Fruit fly (Drosophila melanogaster) whole organism, embryonic: ENCODE data around the gene stv.

ENCODE experiments used
- Bteb2 ChIP-seq: fragments of 200-800 bp; sonication (Bioruptor generic); optimal IDR thresholded peaks from 2 replicates; lab custom pipeline; 2016; ENCODE audit warnings: missing biosample characterization, missing genetic modification characterization
- CG1024 ChIP-seq: fragments of 200-800 bp; sonication (Bioruptor generic); IDR thresholded peaks from 2 replicates; pipeline ENCODE4 v1.3.6; 2022; ENCODE audit warnings: missing biosample characterization, missing genetic modification characterization
- CG11247 ChIP-seq: fragments of 200-800 bp; sonication (Bioruptor generic); IDR thresholded peaks from 2 replicates; pipeline ENCODE4 v1.3.6; 2022; ENCODE audit warnings: missing biosample characterization, missing genetic modification characterization
- CG12219 ChIP-seq: fragments of 200-800 bp; sonication (Bioruptor generic); optimal IDR thresholded peaks from 3 replicates; lab custom pipeline; 2018; ENCODE audit warnings: missing biosample characterization, mild to moderate bottlenecking, missing genetic modification characterization
- CG13287 ChIP-seq: fragments of 200-800 bp; sonication (Bioruptor generic); IDR thresholded peaks from 2 replicates; pipeline ENCODE4 v1.3.6; 2022; ENCODE audit warnings: missing biosample characterization, missing genetic modification characterization; ENCODE audit not compliant: partially characterized antibody
- CG14050 ChIP-seq: fragments of 200-800 bp; sonication (Bioruptor generic); IDR thresholded peaks from 3 replicates; pipeline ENCODE4 v1.3.6; 2022; ENCODE audit warnings: missing biosample characterization, missing genetic modification characterization
- CG14965 ChIP-seq: fragments of 200-800 bp; sonication (Bioruptor generic); optimal IDR thresholded peaks from 2 replicates; lab custom pipeline; 2016; ENCODE audit warnings: missing biosample characterization, missing genetic modification characterization, borderline replicate concordance
- CG17385 ChIP-seq: fragments of 200-800 bp; sonication (Bioruptor generic); optimal IDR thresholded peaks from 3 replicates; lab custom pipeline; 2018; ENCODE audit warnings: missing biosample characterization, mild to moderate bottlenecking, missing genetic modification characterization
- CG17612 ChIP-seq: fragments of 200-800 bp; sonication (Bioruptor generic); IDR thresholded peaks from 2 replicates; pipeline ENCODE4 v1.3.6; 2022; ENCODE audit warnings: missing biosample characterization, missing genetic modification characterization
- CG2202 ChIP-seq: fragments of 200-800 bp; sonication (Bioruptor generic); optimal IDR thresholded peaks from 2 replicates; lab custom pipeline; 2018; ENCODE audit warnings: missing biosample characterization, mild to moderate bottlenecking, missing genetic modification characterization
- CG3281 ChIP-seq: fragments of 200-800 bp; sonication (Bioruptor generic); optimal IDR thresholded peaks from 3 replicates; lab custom pipeline; 2017; ENCODE audit warnings: missing biosample characterization, mild to moderate bottlenecking, missing genetic modification characterization
- CG4328 ChIP-seq: fragments of 200-800 bp; sonication (Bioruptor generic); optimal IDR thresholded peaks from 3 replicates; lab custom pipeline; 2017; ENCODE audit warnings: missing biosample characterization, missing genetic modification reagents, missing genetic modification characterization
- CG6689 ChIP-seq: fragments of 200-800 bp; sonication (Bioruptor generic); IDR thresholded peaks from 2 replicates; pipeline ENCODE4 v1.3.6; 2022; ENCODE audit warnings: missing biosample characterization, missing genetic modification characterization
- CG7745 ChIP-seq: fragments of 200-800 bp; sonication (Bioruptor generic); optimal IDR thresholded peaks from 2 replicates; lab custom pipeline; 2018; ENCODE audit warnings: missing biosample characterization, mild to moderate bottlenecking, missing genetic modification characterization, moderate library complexity
- CG8089 ChIP-seq: fragments of 200-800 bp; sonication (Bioruptor generic); optimal IDR thresholded peaks from 3 replicates; lab custom pipeline; 2016; ENCODE audit warnings: missing biosample characterization, missing genetic modification characterization
- CG8359 ChIP-seq: fragments of 200-800 bp; sonication (Bioruptor generic); optimal IDR thresholded peaks from 2 replicates; lab custom pipeline; 2017; ENCODE audit warnings: missing biosample characterization, mild to moderate bottlenecking, missing genetic modification characterization, borderline replicate concordance
- CG8478 ChIP-seq: fragments of >200 bp; optimal IDR thresholded peaks from 2 replicates; lab custom pipeline; 2018
- CG9876 ChIP-seq: fragments of 200-800 bp; sonication (Bioruptor generic); optimal IDR thresholded peaks from 2 replicates; lab custom pipeline; 2016; ENCODE audit warnings: missing biosample characterization, missing genetic modification characterization
- Chrac-16 ChIP-seq: fragments of 200-800 bp; sonication (Bioruptor generic); optimal IDR thresholded peaks from 3 replicates; lab custom pipeline; 2016; ENCODE audit warnings: missing biosample characterization, missing genetic modification characterization
- CrebB ChIP-seq: fragments of 200-800 bp; sonication (Bioruptor generic); optimal IDR thresholded peaks from 3 replicates; lab custom pipeline; 2018; ENCODE audit warnings: missing biosample characterization, mild to moderate bottlenecking, missing genetic modification characterization
- Deaf1 ChIP-seq: fragments of 200-800 bp; optimal IDR thresholded peaks from 3 replicates; lab custom pipeline; 2019; ENCODE audit warnings: missing biosample characterization, mild to moderate bottlenecking, missing genetic modification characterization, moderate library complexity
- Dip2 ChIP-seq: fragments of 200-800 bp; sonication (Bioruptor generic); IDR thresholded peaks from 2 replicates; pipeline ENCODE4 v1.3.6; 2022; ENCODE audit warnings: missing biosample characterization, missing genetic modification characterization
- E2f1 ChIP-seq: fragments of 200-800 bp; sonication (Bioruptor generic); IDR thresholded peaks from 2 replicates; pipeline ENCODE4 v1.3.6; 2022; ENCODE audit warnings: missing biosample characterization, missing genetic modification characterization
- ERR ChIP-seq: fragments of 200-800 bp; sonication (Bioruptor generic); optimal IDR thresholded peaks from 2 replicates; lab custom pipeline; 2016; ENCODE audit warnings: missing biosample characterization, missing genetic modification characterization
- Gug ChIP-seq: fragments of 200-800 bp; sonication (Bioruptor generic); IDR thresholded peaks from 4 replicates; pipeline ENCODE4 v1.3.6; 2022; ENCODE audit warnings: missing biosample characterization, missing genetic modification characterization
- Jarid2 ChIP-seq: fragments of 200-800 bp; sonication (Bioruptor generic); optimal IDR thresholded peaks from 3 replicates; lab custom pipeline; 2017; ENCODE audit warnings: mild to moderate bottlenecking, missing biosample characterization, missing genetic modification reagents, missing genetic modification characterization
- MBD-R2 ChIP-seq: fragments of 200-800 bp; sonication (Bioruptor generic); IDR thresholded peaks from 2 replicates; pipeline ENCODE4 v1.3.6; 2022; ENCODE audit warnings: missing biosample characterization, missing genetic modification characterization
- Mad ChIP-seq: fragments of 200-800 bp; sonication (Bioruptor generic); optimal IDR thresholded peaks from 2 replicates; lab custom pipeline; 2016; ENCODE audit warnings: missing biosample characterization, missing genetic modification characterization
- Med ChIP-seq: fragments of 200-800 bp; sonication (Bioruptor generic); peaks from one replicate; lab custom pipeline; 2016; ENCODE audit warnings: missing biosample characterization, missing genetic modification characterization, mild to moderate bottlenecking, inconsistent platforms, moderate library complexity
- Neu2 ChIP-seq: fragments of 200-800 bp; sonication (Bioruptor generic); optimal IDR thresholded peaks from 3 replicates; lab custom pipeline; 2016; ENCODE audit warnings: missing biosample characterization, missing genetic modification characterization, borderline replicate concordance
- Nf-YA ChIP-seq: fragments of 200-800 bp; sonication (Bioruptor generic); IDR thresholded peaks from 2 replicates; pipeline ENCODE4 v1.3.6; 2022; ENCODE audit warnings: missing biosample characterization, missing genetic modification characterization
- Sry-δ ChIP-seq: fragments of 200-800 bp; sonication (Bioruptor generic); optimal IDR thresholded peaks from 2 replicates; lab custom pipeline; 2016; ENCODE audit warnings: missing biosample characterization, missing genetic modification characterization
- Usf ChIP-seq: fragments of 200-800 bp; sonication (Bioruptor generic); optimal IDR thresholded peaks from 2 replicates; lab custom pipeline; 2017; ENCODE audit warnings: missing genotype, missing biosample characterization, missing genetic modification characterization
- ac ChIP-seq: fragments of 200-800 bp; sonication (Bioruptor generic); optimal IDR thresholded peaks from 3 replicates; lab custom pipeline; 2017; ENCODE audit warnings: missing biosample characterization, mild to moderate bottlenecking, missing genetic modification characterization
- cato ChIP-seq: fragments of 200-800 bp; sonication (Bioruptor generic); optimal IDR thresholded peaks from 2 replicates; lab custom pipeline; 2016; ENCODE audit warnings: missing biosample characterization, missing genetic modification characterization, borderline replicate concordance
- chinmo ChIP-seq: fragments of 200-800 bp; sonication (Bioruptor generic); IDR thresholded peaks from 4 replicates; pipeline ENCODE4 v1.3.6; 2022; ENCODE audit warnings: missing biosample characterization, missing genetic modification characterization; ENCODE audit not compliant: partially characterized antibody
- en ChIP-seq: fragments of 200-800 bp; sonication (Bioruptor generic); optimal IDR thresholded peaks from 2 replicates; lab custom pipeline; 2016; ENCODE audit warnings: missing biosample characterization, missing genetic modification characterization
- fru ChIP-seq: fragments of >200 bp; optimal IDR thresholded peaks from 2 replicates; lab custom pipeline; 2017
- gem ChIP-seq: fragments of 200-800 bp; sonication (Bioruptor generic); optimal IDR thresholded peaks from 2 replicates; lab custom pipeline; 2019; ENCODE audit warnings: missing biosample characterization, mild to moderate bottlenecking, missing genetic modification characterization, moderate library complexity
- jumu ChIP-seq: fragments of 200-800 bp; sonication (Bioruptor generic); optimal IDR thresholded peaks from 3 replicates; lab custom pipeline; 2016; ENCODE audit warnings: missing biosample characterization, missing genetic modification characterization
- mirr ChIP-seq: fragments of 200-800 bp; sonication (Bioruptor generic); optimal IDR thresholded peaks from 3 replicates; lab custom pipeline; 2018; ENCODE audit warnings: missing biosample characterization, mild to moderate bottlenecking, missing genetic modification characterization
- mld ChIP-seq: fragments of 200-800 bp; sonication (Bioruptor generic); IDR thresholded peaks from 3 replicates; pipeline ENCODE4 v1.3.6; 2022; ENCODE audit warnings: missing biosample characterization, missing genetic modification characterization; ENCODE audit not compliant: partially characterized antibody
- nom ChIP-seq: fragments of 200-800 bp; sonication (Bioruptor generic); optimal IDR thresholded peaks from 2 replicates; lab custom pipeline; 2017; ENCODE audit warnings: missing biosample characterization, missing genetic modification characterization, mild to moderate bottlenecking, moderate library complexity, missing genetic modification reagents
- odd ChIP-seq: fragments of 200-800 bp; sonication (Bioruptor generic); optimal IDR thresholded peaks from 2 replicates; lab custom pipeline; 2017; ENCODE audit warnings: missing biosample characterization, mild to moderate bottlenecking, missing genetic modification characterization
- rib ChIP-seq: fragments of 200-800 bp; sonication (Bioruptor generic); IDR thresholded peaks from 2 replicates; pipeline ENCODE4 v1.3.6; 2022; ENCODE audit warnings: missing biosample characterization, missing genetic modification characterization
- run ChIP-seq: fragments of 200-800 bp; sonication (Bioruptor generic); optimal IDR thresholded peaks from 3 replicates; lab custom pipeline; 2018; ENCODE audit warnings: missing biosample characterization, mild to moderate bottlenecking, missing genetic modification characterization
- schlank ChIP-seq: fragments of 200-800 bp; sonication (Bioruptor generic); optimal IDR thresholded peaks from 2 replicates; lab custom pipeline; 2018; ENCODE audit warnings: missing biosample characterization, mild to moderate bottlenecking, missing genetic modification characterization
- sima ChIP-seq: fragments of 200-800 bp; sonication (Bioruptor generic); optimal IDR thresholded peaks from 2 replicates; lab custom pipeline; 2016; ENCODE audit warnings: missing biosample characterization, missing genetic modification characterization
- slbo ChIP-seq: fragments of 200-800 bp; sonication (Bioruptor generic); IDR thresholded peaks from 2 replicates; pipeline ENCODE4 v1.3.6; 2022; ENCODE audit warnings: missing biosample characterization, missing genetic modification characterization
- tll ChIP-seq, 2 experiments: fragments of 200-800 bp in 1 of 2; fragments of >200 bp in 1 of 2; sonication (Bioruptor generic) in 1 of 2; optimal IDR thresholded peaks; 2 replicates each; lab custom pipeline; 2017 to 2019; ENCODE audit warnings: missing biosample characterization in 2 of 2, missing genetic modification characterization in 2 of 2, mild to moderate bottlenecking in 1 of 2, moderate library complexity in 1 of 2
- zen2 ChIP-seq: fragments of 200-800 bp; sonication (Bioruptor generic); IDR thresholded peaks from 3 replicates; pipeline ENCODE4 v1.3.6; 2022; ENCODE audit warnings: missing biosample characterization, missing genetic modification characterization; ENCODE audit not compliant: partially characterized antibody

stv gene

DNA sequence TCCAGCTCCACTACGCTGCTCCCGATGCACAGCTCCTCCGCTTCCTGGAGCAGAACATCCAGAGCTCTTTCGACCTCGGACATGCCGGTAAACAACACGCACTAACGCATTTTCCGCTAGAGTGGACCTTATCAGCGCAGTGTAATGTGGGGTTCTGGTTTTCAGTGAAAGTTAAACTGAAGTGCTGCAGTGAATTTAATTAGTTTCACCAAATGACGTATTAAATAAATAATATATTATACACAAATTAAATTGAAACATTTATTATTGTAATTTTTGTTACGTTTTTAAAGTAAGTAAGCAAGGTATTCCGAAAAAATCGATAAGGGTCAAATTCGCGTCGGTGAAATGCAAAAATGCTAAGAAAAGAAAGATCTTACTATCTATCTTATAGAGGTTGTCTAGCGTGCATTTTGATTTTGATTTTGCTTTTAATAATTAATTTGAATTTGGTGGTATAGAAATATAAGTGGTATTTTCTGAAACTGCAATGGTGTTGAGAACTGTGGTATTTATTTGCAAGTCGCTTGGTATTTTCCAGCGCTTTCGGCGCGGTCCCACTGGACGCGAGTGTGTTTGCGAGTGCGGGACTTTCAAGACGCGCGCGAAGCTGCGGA lies 27.1 kb upstream of the stv start, which contains the start of the genes JMJD7 and CG10738 (continued):
- TF ChIP-seq schlank (tag; lab: Kevin White, UChicago) (no peak), Bteb2 (GFP tag; lab: Kevin White, UChicago) (no peak), sima (GFP tag; lab: Kevin White, UChicago) (no peak), CG3281 (GFP tag; lab: Kevin White, UChicago) (peak; percentile 82), run (tag; lab: Kevin White, UChicago) (no peak), chinmo (GFP tag; lab: Robert Waterston, UW) (no peak), nom (GFP tag; lab: Kevin White, UChicago) (peak; percentile 68), CG8478 (lab: Kevin White, UChicago) (no peak), ERR (no peak), CG4328 (GFP tag; lab: Kevin White, UChicago) (peak; percentile 56), fru (no peak), CG2202 (tag; lab: Kevin White, UChicago) (no peak), CG13287 (no peak), MBD-R2 (GFP tag; lab: Robert Waterston, UW) (peak; percentile 85), CG7745 (tag; lab: Kevin White, UChicago) (no peak), CG11247 (peak; percentile 67), CG8359 (no peak), CG1024 (GFP tag; lab: Robert Waterston, UW) (peak; percentile 77), rib (GFP tag; lab: Robert Waterston, UW) (peak; percentile 54; the same call in 1 of the 2 replicates), jumu (GFP tag; lab: Kevin White, UChicago) (peak; percentile 12), CG8089 (GFP tag; lab: Kevin White, UChicago) (no peak), slbo (GFP tag; lab: Robert Waterston, UW) (peak; percentile 80), ac (no peak), Mad (GFP tag; lab: Kevin White, UChicago) (no peak), CG14965 (GFP tag; lab: Kevin White, UChicago) (no peak), CG9876 (GFP tag; lab: Kevin White, UChicago) (no peak), gem (tag; lab: Kevin White, UChicago) (no peak), odd (GFP tag; lab: Kevin White, UChicago) (no peak), mirr (GFP tag; lab: Kevin White, UChicago) (peak; percentile 27), Usf (GFP tag; lab: Kevin White, UChicago) (no peak), Chrac-16 (GFP tag; lab: Kevin White, UChicago) (no peak), CG14050 (GFP tag; lab: Robert Waterston, UW) (peak; percentile 63; the same call in 2 of the 3 replicates), CG17385 (GFP tag; lab: Kevin White, UChicago) (no peak), Nf-YA (GFP tag; lab: Robert Waterston, UW) (peak; percentile 53; the same call in 1 of the 2 replicates), CrebB (no peak), Sry-δ (GFP tag; lab: Kevin White, UChicago) (peak; percentile 2), E2f1 (GFP tag; lab: Robert Waterston, UW) (peak; percentile 61), Neu2 (GFP tag; lab: Kevin White, UChicago) (no peak), tll (GFP tag; optimal IDR thresholded peaks at IDR 0.05; lab: Kevin White, UChicago) (no peak), Dip2 (no peak), cato (GFP tag; lab: Kevin White, UChicago) (no peak), CG6689 (GFP tag; lab: Robert Waterston, UW) (peak; percentile 65), CG12219 (GFP tag; lab: Kevin White, UChicago) (no peak), Jarid2 (GFP tag; lab: Kevin White, UChicago) (no peak), mld (no peak), Med (GFP tag; lab: Kevin White, UChicago) (peak; percentile 80), Gug (GFP tag; lab: Robert Waterston, UW) (peak; percentile 77), en (GFP tag; lab: Kevin White, UChicago) (no peak), CG17612 (GFP tag; lab: Robert Waterston, UW) (no peak), zen2 (no peak), Deaf1 (tag; lab: Kevin White, UChicago) (peak; percentile 33)
